Worm (Caenorhabditis elegans) whole organism, mixed stage, embryonic: ENCODE data around the gene srbc-17.

ENCODE experiments used
- M03D4.4 ChIP-seq: sonication (generic microtip); optimal IDR thresholded peaks from 2 replicates; lab custom pipeline; 2017; ENCODE audit warnings: mild to moderate bottlenecking, missing genetic modification characterization, missing compliant biosample characterization
- bed-3 ChIP-seq: fragments of 200-800 bp; sonication (Bioruptor generic); optimal IDR thresholded peaks from 3 replicates; lab custom pipeline; 2018; ENCODE audit warnings: mild to moderate bottlenecking, missing genetic modification characterization, moderate library complexity, missing compliant biosample characterization
- blmp-1 ChIP-seq: fragments of 150-350 bp; optimal IDR thresholded peaks from 2 replicates; lab custom pipeline; 2014; ENCODE audit warnings: missing biosample characterization, missing genetic modification characterization
- ceh-39 ChIP-seq: fragments of 150-350 bp; optimal IDR thresholded peaks from 2 replicates; lab custom pipeline; 2014; ENCODE audit warnings: missing biosample characterization, missing genetic modification characterization
- ceh-43 ChIP-seq: fragments of 200-800 bp; sonication (Bioruptor generic); optimal IDR thresholded peaks from 2 replicates; lab custom pipeline; 2018; ENCODE audit warnings: mild to moderate bottlenecking, missing genetic modification characterization, moderate library complexity, missing compliant biosample characterization
- ceh-83 ChIP-seq: fragments of 200-800 bp; sonication (Bioruptor generic); optimal IDR thresholded peaks from 2 replicates; lab custom pipeline; 2018; ENCODE audit warnings: mild to moderate bottlenecking, missing genetic modification characterization, missing compliant biosample characterization
- ces-1 ChIP-seq: fragments of 150-350 bp; optimal IDR thresholded peaks from 2 replicates; lab custom pipeline; 2014; ENCODE audit warnings: missing biosample characterization, missing genetic modification reagents, missing genetic modification characterization
- drap-1 ChIP-seq: fragments of 200-800 bp; sonication (Bioruptor generic); optimal IDR thresholded peaks from 3 replicates; lab custom pipeline; 2018; ENCODE audit warnings: mild to moderate bottlenecking, missing genetic modification characterization, missing compliant biosample characterization
- elt-1 ChIP-seq: sonication (generic microtip); optimal IDR thresholded peaks from 2 replicates; lab custom pipeline; 2017; ENCODE audit warnings: missing genetic modification characterization, mild to moderate bottlenecking, missing compliant biosample characterization, antibody characterized with exemption, moderate library complexity, borderline replicate concordance; ENCODE audit not compliant: insufficient read depth
- elt-3 ChIP-seq: fragments of 150-350 bp; optimal IDR thresholded peaks from 2 replicates; lab custom pipeline; 2014; ENCODE audit warnings: missing biosample characterization, missing genetic modification characterization
- ham-2 ChIP-seq: fragments of 200-800 bp; sonication (Bioruptor generic); optimal IDR thresholded peaks from 2 replicates; lab custom pipeline; 2018; ENCODE audit warnings: mild to moderate bottlenecking, missing genetic modification characterization, missing compliant biosample characterization
- hlh-1 ChIP-seq: fragments of 150-350 bp; optimal IDR thresholded peaks from 2 replicates; lab custom pipeline; 2014; ENCODE audit warnings: missing biosample characterization, missing genetic modification reagents, missing genetic modification characterization
- lin-13 ChIP-seq: fragments of 150-350 bp; optimal IDR thresholded peaks from 2 replicates; lab custom pipeline; 2014; ENCODE audit warnings: missing biosample characterization, missing genetic modification characterization
- lin-32 ChIP-seq: fragments of 200-800 bp; sonication (Bioruptor generic); optimal IDR thresholded peaks from 2 replicates; lab custom pipeline; 2018; ENCODE audit warnings: mild to moderate bottlenecking, missing genetic modification characterization, missing compliant biosample characterization
- lsy-2 ChIP-seq: fragments of 150-350 bp; optimal IDR thresholded peaks from 2 replicates; lab custom pipeline; 2014; ENCODE audit warnings: missing biosample characterization, missing genetic modification characterization
- mab-5 ChIP-seq: fragments of 150-350 bp; optimal IDR thresholded peaks from 2 replicates; lab custom pipeline; 2014; ENCODE audit warnings: missing biosample characterization, missing genetic modification characterization
- mep-1 ChIP-seq: fragments of 150-350 bp; optimal IDR thresholded peaks from 2 replicates; lab custom pipeline; 2017; ENCODE audit warnings: missing biosample characterization, missing genetic modification reagents, missing genetic modification characterization, inconsistent platforms
- mls-2 ChIP-seq: sonication (generic microtip); optimal IDR thresholded peaks from 2 replicates; lab custom pipeline; 2016; ENCODE audit warnings: mild to moderate bottlenecking, missing genetic modification characterization, moderate library complexity, missing compliant biosample characterization
- nhr-12 ChIP-seq: fragments of 150-350 bp; optimal IDR thresholded peaks from 2 replicates; lab custom pipeline; 2014; ENCODE audit warnings: missing biosample characterization, missing genetic modification characterization
- nhr-2 ChIP-seq: fragments of 150-350 bp; optimal IDR thresholded peaks from 2 replicates; lab custom pipeline; 2014; ENCODE audit warnings: missing biosample characterization, missing genetic modification characterization
- nhr-237 ChIP-seq: fragments of 150-350 bp; optimal IDR thresholded peaks from 2 replicates; lab custom pipeline; 2014; ENCODE audit warnings: missing biosample characterization, missing genetic modification characterization
- nhr-28 ChIP-seq: fragments of 150-350 bp; optimal IDR thresholded peaks from 2 replicates; lab custom pipeline; 2014; ENCODE audit warnings: missing biosample characterization, missing genetic modification characterization
- pha-4 ChIP-seq: fragments of 150-350 bp; optimal IDR thresholded peaks from 2 replicates; lab custom pipeline; 2018; ENCODE audit warnings: missing biosample characterization, missing genetic modification reagents, missing genetic modification characterization
- sem-2 ChIP-seq: fragments of 200-800 bp; sonication (Bioruptor generic); optimal IDR thresholded peaks from 2 replicates; lab custom pipeline; 2018; ENCODE audit warnings: mild to moderate bottlenecking, missing genetic modification characterization, missing compliant biosample characterization
- snpc-4 ChIP-seq: fragments of 150-350 bp; optimal IDR thresholded peaks from 2 replicates; lab custom pipeline; 2014; ENCODE audit warnings: missing biosample characterization, missing genetic modification characterization
- sptf-1 ChIP-seq: sonication (generic microtip); optimal IDR thresholded peaks from 2 replicates; lab custom pipeline; 2017; ENCODE audit warnings: mild to moderate bottlenecking, missing genetic modification characterization, moderate library complexity, missing compliant biosample characterization
- tbx-8 ChIP-seq: fragments of 200-800 bp; sonication (Bioruptor generic); optimal IDR thresholded peaks from 2 replicates; lab custom pipeline; 2018; ENCODE audit warnings: mild to moderate bottlenecking, missing genetic modification characterization, moderate library complexity, missing compliant biosample characterization
- unc-120 ChIP-seq: sonication (generic microtip); optimal IDR thresholded peaks from 2 replicates; lab custom pipeline; 2017; ENCODE audit warnings: missing genetic modification characterization, missing compliant biosample characterization; ENCODE audit not compliant: poor library complexity, severe bottlenecking
- unc-39 ChIP-seq: fragments of 150-350 bp; optimal IDR thresholded peaks from 2 replicates; lab custom pipeline; 2014; ENCODE audit warnings: missing biosample characterization, missing genetic modification characterization
- zip-8 ChIP-seq: fragments of 150-350 bp; optimal IDR thresholded peaks from 2 replicates; lab custom pipeline; 2014; ENCODE audit warnings: missing biosample characterization, missing genetic modification characterization
- ztf-11 ChIP-seq: fragments of 150-350 bp; optimal IDR thresholded peaks from 2 replicates; lab custom pipeline; 2014; ENCODE audit warnings: missing biosample characterization, missing genetic modification characterization

Gene srbc-17

DNA sequence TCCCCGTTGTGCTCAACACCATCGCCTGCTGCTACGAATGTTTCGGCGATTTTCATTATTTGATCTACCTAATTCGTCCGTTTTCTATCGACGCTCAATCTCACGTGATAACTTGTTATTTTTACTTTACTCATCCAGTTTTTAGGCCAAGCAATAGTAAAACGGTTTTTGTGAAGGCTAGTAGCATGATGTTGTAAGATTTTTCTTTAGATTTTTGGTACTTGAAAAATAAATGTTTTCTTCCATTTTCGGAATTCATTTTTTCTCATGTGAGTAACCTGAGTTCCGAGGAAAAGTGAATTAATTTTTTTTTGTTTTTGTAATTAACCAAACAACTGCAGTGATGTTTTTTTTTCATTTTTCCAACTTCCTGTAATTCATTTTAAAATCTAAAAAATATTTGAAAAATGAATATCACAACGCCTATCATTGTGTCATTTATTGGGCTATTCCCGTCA lies at the start of gene srbc-17:
Gene srbc-17 (plus strand): TSS at position 408 of the 458 bp plus-strand sequence.
- TF ChIP-seq nhr-2 (tag; lab: Kevin White, UChicago) (no peak), lin-13 (tag; lab: Kevin White, UChicago) (no peak), mls-2 (tag; lab: Kevin White, UChicago) (no peak), pha-4 (tag; lab: Kevin White, UChicago) (no peak), mab-5 (no peak), unc-120 (tag; lab: Kevin White, UChicago) (no peak), M03D4.4 (tag; lab: Kevin White, UChicago) (no peak), sem-2 (no peak), ztf-11 (tag; lab: Kevin White, UChicago) (no peak), ceh-39 (tag; lab: Kevin White, UChicago) (no peak), ham-2 (GFP tag; lab: Kevin White, UChicago) (no peak)

DNA sequence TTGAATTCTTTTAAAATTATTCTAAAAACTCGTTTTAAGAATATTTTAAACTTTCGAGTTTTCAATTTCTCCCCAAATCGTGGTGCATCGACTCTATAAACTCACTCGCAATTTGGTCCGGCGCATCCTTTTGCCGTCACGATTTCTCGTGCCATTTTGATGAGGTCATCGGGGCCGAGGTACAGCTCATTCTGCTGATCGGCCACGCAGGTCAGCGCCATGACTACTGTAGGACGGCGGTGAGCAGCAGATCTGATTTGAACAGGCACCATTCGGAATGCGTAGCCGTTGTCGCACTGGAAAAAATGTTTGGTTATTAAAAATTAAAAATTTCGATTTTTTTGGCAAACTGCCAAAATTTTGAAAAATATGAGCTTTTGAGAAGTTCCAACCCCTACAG lies 44.8 kb upstream of the srbc-17 start:
- TF ChIP-seq ham-2 (GFP tag; lab: Kevin White, UChicago) (no peak), ceh-43 (no peak)

DNA sequence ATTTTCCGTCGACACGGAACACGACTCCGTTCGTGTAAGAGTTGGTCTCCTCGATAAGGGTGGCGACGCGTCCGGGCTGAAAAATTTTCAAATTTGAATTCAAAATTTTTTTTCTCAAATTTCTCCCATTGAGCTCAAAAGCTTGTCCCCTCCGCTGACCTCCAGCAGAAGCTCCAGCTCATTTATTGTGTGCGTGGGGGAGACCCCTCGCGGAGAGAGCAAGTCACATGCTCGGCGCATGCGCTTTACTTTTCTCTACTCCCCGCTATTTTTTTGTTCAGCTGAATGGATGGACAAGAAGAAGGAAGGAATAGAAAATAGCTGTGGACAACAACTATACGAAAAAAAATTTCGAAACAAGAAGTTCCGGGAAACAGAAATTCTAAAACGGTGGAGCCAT lies 44.0 kb upstream of the srbc-17 start:
- TF ChIP-seq ceh-43 (no peak), sptf-1 (tag; lab: Kevin White, UChicago) (no peak), nhr-28 (tag; lab: Kevin White, UChicago) (no peak), unc-39 (tag; lab: Kevin White, UChicago) (no peak), elt-1 (tag; lab: Kevin White, UChicago) (no peak), mep-1 (peak; percentile 4), ces-1 (GFP tag; lab: Kevin White, UChicago) (peak; percentile 4), pha-4 (tag; lab: Kevin White, UChicago) (no peak), M03D4.4 (tag; lab: Kevin White, UChicago) (no peak), ceh-83 (no peak), lin-13 (tag; lab: Kevin White, UChicago) (no peak), nhr-12 (tag; lab: Kevin White, UChicago) (no peak), mls-2 (tag; lab: Kevin White, UChicago) (no peak), nhr-237 (tag; lab: Kevin White, UChicago) (peak; percentile 20)

- no peak for TF ChIP-seq snpc-4 (tag; lab: Kevin White, UChicago)
- TF ChIP-seq mls-2 (tag; lab: Kevin White, UChicago) = no peak
- no peak for TF ChIP-seq hlh-1
- no peak for TF ChIP-seq pha-4 (tag; lab: Kevin White, UChicago)
- no peak for TF ChIP-seq elt-3 (tag; lab: Kevin White, UChicago)
- no peak for TF ChIP-seq ztf-11 (tag; lab: Kevin White, UChicago)
- no peak for TF ChIP-seq ceh-43
- no peak for TF ChIP-seq mep-1
- no peak for TF ChIP-seq lin-13 (tag; lab: Kevin White, UChicago)
- TF ChIP-seq unc-120 (tag; lab: Kevin White, UChicago) = no peak
- no peak for TF ChIP-seq blmp-1 (tag; lab: Kevin White, UChicago)
- TF ChIP-seq lsy-2 = no peak
- no peak for TF ChIP-seq elt-1 (tag; lab: Kevin White, UChicago)
- TF ChIP-seq sem-2 = no peak
- TF ChIP-seq M03D4.4 (tag; lab: Kevin White, UChicago) = no peak
- no peak for TF ChIP-seq ceh-83
- TF ChIP-seq bed-3 (GFP tag; lab: Kevin White, UChicago) = no peak
- TF ChIP-seq unc-39 (tag; lab: Kevin White, UChicago) = no peak
- TF ChIP-seq tbx-8 = no peak
Measured at ce11 chrV:2134340-2134739, 43.2 kb upstream of the srbc-17 start.

DNA sequence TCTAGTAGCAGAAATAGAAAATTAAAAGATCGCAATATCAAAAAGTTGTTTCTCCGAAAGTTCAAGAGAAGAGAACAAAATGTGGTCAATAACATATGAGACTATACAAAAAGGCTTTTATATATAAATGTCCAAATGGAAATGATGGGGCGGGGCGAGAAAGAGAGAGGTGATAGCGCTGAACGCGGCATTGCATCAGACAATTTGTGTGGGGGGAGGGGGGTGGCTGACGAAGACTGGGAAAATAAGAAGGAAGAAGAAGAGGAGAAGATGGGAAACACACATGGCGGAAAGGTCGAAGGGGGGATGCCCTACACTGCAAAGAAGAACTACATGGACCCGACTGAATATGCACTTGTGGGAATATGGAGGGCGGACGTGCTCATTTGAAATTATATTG lies 42.2 kb upstream of the srbc-17 start:
- TF ChIP-seq sptf-1 (tag; lab: Kevin White, UChicago) = peak; percentile 8
- TF ChIP-seq unc-120 (tag; lab: Kevin White, UChicago) = peak; percentile 34
- no peak for TF ChIP-seq pha-4 (tag; lab: Kevin White, UChicago)

DNA sequence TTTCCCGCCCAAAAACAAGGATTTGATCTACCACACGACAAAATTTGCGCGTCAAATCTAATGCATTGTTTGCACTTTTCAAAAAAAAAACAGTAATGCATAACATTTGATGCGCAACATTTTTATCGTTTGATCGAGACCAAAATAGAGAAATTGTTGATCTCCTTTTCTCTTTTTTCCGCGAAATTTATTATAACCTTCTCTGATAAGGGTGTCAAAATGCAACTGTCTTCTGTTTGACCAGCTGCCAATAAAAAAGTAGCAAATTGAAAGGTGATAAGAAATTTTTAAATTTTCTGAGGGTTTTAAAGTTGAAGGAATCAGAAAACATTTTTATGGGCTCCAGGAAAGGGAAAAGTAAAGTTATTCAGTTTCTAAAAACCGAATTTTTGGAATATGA lies 40.5 kb upstream of the srbc-17 start:
- TF ChIP-seq ceh-39 (tag; lab: Kevin White, UChicago) (no peak), zip-8 (tag; lab: Kevin White, UChicago) (no peak), hlh-1 (no peak), lin-32 (GFP tag; lab: Kevin White, UChicago) (no peak), snpc-4 (tag; lab: Kevin White, UChicago) (no peak), nhr-28 (tag; lab: Kevin White, UChicago) (no peak), ceh-43 (no peak), mep-1 (no peak), drap-1 (GFP tag; lab: Kevin White, UChicago) (no peak), lin-13 (tag; lab: Kevin White, UChicago) (no peak), elt-1 (tag; lab: Kevin White, UChicago) (no peak), nhr-12 (tag; lab: Kevin White, UChicago) (no peak), ceh-83 (no peak), bed-3 (GFP tag; lab: Kevin White, UChicago) (no peak)
- TF ChIP-seq, all 35 proteins: peak for 0
